Worm (Caenorhabditis elegans): ENCODE measurements around the gene tba-4.

tba-4 gene

ce11 chrII:10945446-10945845, 26.9 kb downstream of the tba-4 start:
- no peak for TF ChIP-seq syd-9 (tag; optimal IDR thresholded peaks at IDR 0.05)
- peak; percentile 6 for TF ChIP-seq ref-2 (tag; optimal IDR thresholded peaks at IDR 0.05)

ce11 chrII:10946848-10947247, 28.3 kb downstream of the tba-4 start:
- peak; percentile 2 for TF ChIP-seq tbx-2 (tag; optimal IDR thresholded peaks at IDR 0.05)
- TF ChIP-seq unc-42 (tag; optimal IDR thresholded peaks at IDR 0.05), result peak; percentile 2
- peak; percentile 78 for TF ChIP-seq unc-55 (GFP tag; optimal IDR thresholded peaks at IDR 0.05)
- TF ChIP-seq ceh-48 (tag; optimal IDR thresholded peaks at IDR 0.05), result peak; percentile 35
- no peak for TF ChIP-seq ama-1 (optimal IDR thresholded peaks at IDR 0.05)
- no peak for TF ChIP-seq pros-1 (tag; optimal IDR thresholded peaks at IDR 0.05)
- no peak for TF ChIP-seq elt-4 (tag; optimal IDR thresholded peaks at IDR 0.05)
- TF ChIP-seq elt-2 (tag; optimal IDR thresholded peaks at IDR 0.05), result no peak
- no peak for TF ChIP-seq zip-5 (tag; optimal IDR thresholded peaks at IDR 0.05)
- TF ChIP-seq ceh-18 (tag; optimal IDR thresholded peaks at IDR 0.05), result no peak

- no peak for TF ChIP-seq sdc-2 (tag; optimal IDR thresholded peaks at IDR 0.05)
- no peak for TF ChIP-seq ceh-2 (tag; optimal IDR thresholded peaks at IDR 0.05)
These were observed 28.8 kb downstream of the tba-4 start, which contains the start of the genes tceb-3 and gskl-1 for ce11 chrII:10947317-10947716. Gene tceb-3, minus strand, starts transcription at chrII:10947417. Gene gskl-1, plus strand, starts transcription at chrII:10947559.

- TF ChIP-seq hlh-13 (GFP tag; optimal IDR thresholded peaks at IDR 0.05) (no peak), pax-1 (tag; optimal IDR thresholded peaks at IDR 0.05) (peak; percentile 19)
These were observed 29.9 kb downstream of the tba-4 start for ce11 chrII:10948236-10949025.

ce11 chrII:10949383-10949782, 30.9 kb downstream of the tba-4 start:
- TF ChIP-seq eyg-1 (tag; optimal IDR thresholded peaks at IDR 0.05), result no peak
- no peak for TF ChIP-seq K09A11.1 (tag; optimal IDR thresholded peaks at IDR 0.05; ENCODE audit: insufficient read depth)
- no peak for TF ChIP-seq pag-3 (tag; optimal IDR thresholded peaks at IDR 0.05; ENCODE audit: borderline replicate concordance)
- TF ChIP-seq hlh-30 (tag; optimal IDR thresholded peaks at IDR 0.05; ENCODE audit: insufficient read depth), result no peak
- TF ChIP-seq unc-3 (GFP tag; conservative IDR thresholded peaks at IDR 0.05), result no peak
- TF ChIP-seq unc-3 (tag; optimal IDR thresholded peaks at IDR 0.05), result no peak

ce11 chrII:10950107-10950679, 31.7 kb downstream of the tba-4 start, which contains the start of gene gst-5:
Gene gst-5, plus strand, starts transcription at chrII:10950352.
- TF ChIP-seq ceh-31 (tag; optimal IDR thresholded peaks at IDR 0.05) (peak; percentile 4), unc-55 (GFP tag; optimal IDR thresholded peaks at IDR 0.05) (peak; percentile 50), pha-2 (tag; optimal IDR thresholded peaks at IDR 0.05) (no peak), ceh-18 (tag; optimal IDR thresholded peaks at IDR 0.05) (peak; percentile 29), nfya-1 (tag; optimal IDR thresholded peaks at IDR 0.05) (peak; percentile 12), dve-1 (tag; optimal IDR thresholded peaks at IDR 0.05) (peak; percentile 28), ceh-2 (tag; optimal IDR thresholded peaks at IDR 0.05) (no peak), zip-5 (tag; optimal IDR thresholded peaks at IDR 0.05) (no peak), ceh-48 (tag; optimal IDR thresholded peaks at IDR 0.05) (no peak)

ce11 chrII:10953065-10953464, 34.6 kb downstream of the tba-4 start, which contains the start of gene nos-1:
Gene nos-1, minus strand, starts transcription at chrII:10953165.
- TF ChIP-seq dmd-4 (tag; optimal IDR thresholded peaks at IDR 0.05; ENCODE audit: borderline replicate concordance) (no peak), unc-3 (GFP tag; conservative IDR thresholded peaks at IDR 0.05) (no peak), unc-3 (tag; optimal IDR thresholded peaks at IDR 0.05) (no peak), ceh-6 (GFP tag; optimal IDR thresholded peaks at IDR 0.05) (no peak), hlh-13 (GFP tag; optimal IDR thresholded peaks at IDR 0.05) (no peak), C38D4.7 (GFP tag; optimal IDR thresholded peaks at IDR 0.05) (no peak), pqm-1 (tag; optimal IDR thresholded peaks at IDR 0.05) (no peak), pat-9 (tag; optimal IDR thresholded peaks at IDR 0.05) (no peak), C08G9.2 (tag; optimal IDR thresholded peaks at IDR 0.05) (no peak), fkh-10 (GFP tag; optimal IDR thresholded peaks at IDR 0.05) (no peak), ceh-2 (tag; optimal IDR thresholded peaks at IDR 0.05) (no peak), K02D7.2 (tag; optimal IDR thresholded peaks at IDR 0.05) (no peak), gmeb-2 (tag; optimal IDR thresholded peaks at IDR 0.05) (no peak), pax-1 (tag; optimal IDR thresholded peaks at IDR 0.05) (no peak), hlh-8 (tag; optimal IDR thresholded peaks at IDR 0.05) (no peak), hlh-30 (tag; optimal IDR thresholded peaks at IDR 0.05; ENCODE audit: insufficient read depth) (no peak), fax-1 (tag; optimal IDR thresholded peaks at IDR 0.05) (no peak)
